Fruit fly (Drosophila melanogaster) whole organism, prepupa: Measurements from ENCODE around the gene CG34462.

ENCODE experiments used
- Blimp-1 ChIP-seq: fragments of 200-800 bp; sonication (Bioruptor generic); optimal IDR thresholded peaks from 3 replicates; lab custom pipeline; 2017; ENCODE audit warnings: missing biosample characterization, missing genetic modification characterization, mild to moderate bottlenecking, moderate library complexity, missing genetic modification reagents
- CG10631 ChIP-seq: fragments of 200-800 bp; sonication (Bioruptor generic); optimal IDR thresholded peaks from 2 replicates; lab custom pipeline; 2016; ENCODE audit warnings: missing biosample characterization, missing genetic modification characterization
- CG10669 ChIP-seq: fragments of 200-800 bp; sonication (Bioruptor generic); optimal IDR thresholded peaks from 3 replicates; lab custom pipeline; 2018; ENCODE audit warnings: missing biosample characterization, mild to moderate bottlenecking, missing genetic modification characterization, moderate library complexity
- CG11294 ChIP-seq: fragments of 200-800 bp; sonication (Bioruptor generic); IDR thresholded peaks from 2 replicates; pipeline ENCODE4 v1.3.6; 2022; ENCODE audit warnings: missing biosample characterization, missing genetic modification characterization
- CG11762 ChIP-seq: fragments of 200-800 bp; sonication (Bioruptor generic); optimal IDR thresholded peaks from 3 replicates; lab custom pipeline; 2016; ENCODE audit warnings: missing biosample characterization, missing genetic modification characterization; ENCODE audit not compliant: insufficient read depth
- CG11902 ChIP-seq: fragments of 200-800 bp; sonication (Bioruptor generic); optimal IDR thresholded peaks from 3 replicates; lab custom pipeline; 2016; ENCODE audit warnings: missing biosample characterization, missing genetic modification characterization
- CG15336 ChIP-seq: fragments of 200-800 bp; sonication (Bioruptor generic); IDR thresholded peaks from 2 replicates; pipeline ENCODE4 v1.3.6; 2022; ENCODE audit warnings: missing biosample characterization, missing genetic modification characterization
- CG1621 ChIP-seq: fragments of 200-800 bp; sonication (Bioruptor generic); optimal IDR thresholded peaks from 3 replicates; lab custom pipeline; 2018; ENCODE audit warnings: missing biosample characterization, mild to moderate bottlenecking, missing genetic modification characterization
- CG16779 ChIP-seq: fragments of 200-800 bp; sonication (Bioruptor generic); optimal IDR thresholded peaks from 3 replicates; lab custom pipeline; 2017; ENCODE audit warnings: missing biosample characterization, mild to moderate bottlenecking, missing genetic modification characterization
- CG3032 ChIP-seq: fragments of 200-800 bp; optimal IDR thresholded peaks from 2 replicates; lab custom pipeline; 2019; ENCODE audit warnings: missing biosample characterization, mild to moderate bottlenecking, missing genetic modification characterization, moderate library complexity
- CG31627 ChIP-seq: fragments of 200-800 bp; sonication (Bioruptor generic); optimal IDR thresholded peaks from 3 replicates; lab custom pipeline; 2016; ENCODE audit warnings: missing biosample characterization, missing genetic modification characterization
- CG32006 ChIP-seq: fragments of 200-800 bp; sonication (Bioruptor generic); optimal IDR thresholded peaks from 3 replicates; lab custom pipeline; 2017; ENCODE audit warnings: missing biosample characterization, mild to moderate bottlenecking, missing genetic modification characterization
- CG34406 ChIP-seq: fragments of 200-800 bp; sonication (Bioruptor generic); optimal IDR thresholded peaks from 3 replicates; lab custom pipeline; 2016; ENCODE audit warnings: missing biosample characterization, missing genetic modification characterization
- CG3919 ChIP-seq: fragments of 200-800 bp; sonication (Bioruptor generic); optimal IDR thresholded peaks from 3 replicates; lab custom pipeline; 2016; ENCODE audit warnings: missing biosample characterization, missing genetic modification characterization
- CG6163 ChIP-seq: fragments of 200-800 bp; sonication (Bioruptor generic); IDR thresholded peaks from 3 replicates; pipeline ENCODE4 v1.3.6; 2022; ENCODE audit warnings: missing biosample characterization, missing genetic modification characterization
- CG6276 ChIP-seq: fragments of 200-800 bp; sonication (Bioruptor generic); optimal IDR thresholded peaks from 2 replicates; lab custom pipeline; 2017; ENCODE audit warnings: missing biosample characterization, mild to moderate bottlenecking, missing genetic modification characterization
- CG6792 ChIP-seq: fragments of 200-800 bp; sonication (Bioruptor generic); optimal IDR thresholded peaks from 3 replicates; lab custom pipeline; 2016; ENCODE audit warnings: missing biosample characterization, missing genetic modification characterization
- CG6808 ChIP-seq: fragments of 200-800 bp; sonication (Bioruptor generic); optimal IDR thresholded peaks from 3 replicates; lab custom pipeline; 2017; ENCODE audit warnings: missing biosample characterization, missing genetic modification characterization, mild to moderate bottlenecking, moderate library complexity, missing genetic modification reagents
- CG7368 ChIP-seq: fragments of 200-800 bp; sonication (Bioruptor generic); optimal IDR thresholded peaks from 3 replicates; lab custom pipeline; 2016; ENCODE audit warnings: missing biosample characterization, missing genetic modification characterization
- CG8119 ChIP-seq: fragments of 200-800 bp; sonication (Bioruptor generic); IDR thresholded peaks from 3 replicates; pipeline ENCODE4 v1.3.6; 2022; ENCODE audit warnings: missing biosample characterization, missing genetic modification characterization
- CG8319 ChIP-seq: fragments of 200-800 bp; sonication (Bioruptor generic); optimal IDR thresholded peaks from 3 replicates; lab custom pipeline; 2016; ENCODE audit warnings: missing biosample characterization, missing genetic modification characterization
- CG9139 ChIP-seq: fragments of 200-800 bp; sonication (Bioruptor generic); optimal IDR thresholded peaks from 3 replicates; lab custom pipeline; 2017; ENCODE audit warnings: missing biosample characterization, mild to moderate bottlenecking, missing genetic modification characterization
- Eip78C ChIP-seq: fragments of 200-800 bp; sonication (Bioruptor generic); peaks from one replicate; lab custom pipeline; 2016; ENCODE audit warnings: missing biosample characterization, missing genetic modification characterization
- Eip93F ChIP-seq: fragments of 200-800 bp; sonication (Bioruptor generic); optimal IDR thresholded peaks from 2 replicates; lab custom pipeline; 2016; ENCODE audit warnings: missing biosample characterization, mild to moderate bottlenecking, missing genetic modification characterization
- Ets21C ChIP-seq: fragments of 200-800 bp; sonication (Bioruptor generic); optimal IDR thresholded peaks from 3 replicates; lab custom pipeline; 2016; ENCODE audit warnings: missing biosample characterization, missing genetic modification characterization
- Ets96B ChIP-seq: fragments of 200-800 bp; optimal IDR thresholded peaks from 2 replicates; lab custom pipeline; 2019; ENCODE audit warnings: missing biosample characterization, mild to moderate bottlenecking, missing genetic modification characterization, moderate library complexity
- Hr39 ChIP-seq: fragments of 200-800 bp; sonication (Bioruptor generic); optimal IDR thresholded peaks from 2 replicates; lab custom pipeline; 2016; ENCODE audit warnings: missing biosample characterization, missing genetic modification characterization
- Hr4 ChIP-seq: fragments of 200-800 bp; sonication (Bioruptor generic); optimal IDR thresholded peaks from 3 replicates; lab custom pipeline; 2016; ENCODE audit warnings: missing biosample characterization, missing genetic modification characterization
- Lpt ChIP-seq: fragments of 200-800 bp; sonication (Bioruptor generic); optimal IDR thresholded peaks from 3 replicates; lab custom pipeline; 2016; ENCODE audit warnings: missing biosample characterization, missing genetic modification characterization
- OdsH ChIP-seq: fragments of 200-800 bp; sonication (Bioruptor generic); optimal IDR thresholded peaks from 3 replicates; lab custom pipeline; 2016; ENCODE audit warnings: missing biosample characterization, missing genetic modification characterization
- Sox14 ChIP-seq: fragments of 200-800 bp; sonication (Bioruptor generic); optimal IDR thresholded peaks from 3 replicates; lab custom pipeline; 2016; ENCODE audit warnings: missing biosample characterization, missing genetic modification characterization
- Sox15 ChIP-seq: fragments of 200-800 bp; sonication (Bioruptor generic); optimal IDR thresholded peaks from 3 replicates; lab custom pipeline; 2016; ENCODE audit warnings: missing biosample characterization, missing genetic modification characterization
- achi ChIP-seq: fragments of 200-800 bp; sonication (Bioruptor generic); optimal IDR thresholded peaks from 3 replicates; lab custom pipeline; 2016; ENCODE audit warnings: missing biosample characterization, missing genetic modification characterization
- acj6 ChIP-seq: fragments of 200-800 bp; sonication (Bioruptor generic); optimal IDR thresholded peaks from 3 replicates; lab custom pipeline; 2016; ENCODE audit warnings: missing biosample characterization, missing genetic modification characterization
- cyc ChIP-seq: fragments of 200-800 bp; sonication (Bioruptor generic); optimal IDR thresholded peaks from 3 replicates; lab custom pipeline; 2016; ENCODE audit warnings: missing biosample characterization, missing genetic modification characterization
- dac ChIP-seq: fragments of 200-800 bp; sonication (Bioruptor generic); optimal IDR thresholded peaks from 2 replicates; lab custom pipeline; 2017; ENCODE audit warnings: missing biosample characterization, mild to moderate bottlenecking, missing genetic modification characterization
- dsx ChIP-seq: fragments of 200-800 bp; optimal IDR thresholded peaks from 3 replicates; lab custom pipeline; 2019; ENCODE audit warnings: missing biosample characterization, mild to moderate bottlenecking, missing genetic modification characterization, moderate library complexity; ENCODE audit not compliant: poor library complexity, severe bottlenecking
- eg ChIP-seq: fragments of 200-800 bp; sonication (Bioruptor generic); IDR thresholded peaks from 3 replicates; pipeline ENCODE4 v1.3.6; 2022; ENCODE audit warnings: missing biosample characterization, missing genetic modification characterization
- esn ChIP-seq: fragments of 200-800 bp; sonication (Bioruptor generic); optimal IDR thresholded peaks from 2 replicates; lab custom pipeline; 2016; ENCODE audit warnings: missing biosample characterization, mild to moderate bottlenecking, missing genetic modification characterization, moderate library complexity
- fd59A ChIP-seq: fragments of 200-800 bp; sonication (Bioruptor generic); optimal IDR thresholded peaks from 2 replicates; lab custom pipeline; 2017; ENCODE audit warnings: missing biosample characterization, mild to moderate bottlenecking, missing genetic modification characterization, missing genetic modification reagents
- fd85E ChIP-seq: fragments of 200-800 bp; sonication (Bioruptor generic); optimal IDR thresholded peaks from 3 replicates; lab custom pipeline; 2016; ENCODE audit warnings: missing biosample characterization, missing genetic modification characterization
- lz ChIP-seq: fragments of 200-800 bp; sonication (Bioruptor generic); optimal IDR thresholded peaks from 3 replicates; lab custom pipeline; 2016; ENCODE audit warnings: missing biosample characterization, missing genetic modification characterization
- net ChIP-seq: fragments of 200-800 bp; sonication (Bioruptor generic); optimal IDR thresholded peaks from 3 replicates; lab custom pipeline; 2016; ENCODE audit warnings: missing biosample characterization, missing genetic modification characterization
- pdm3 ChIP-seq: fragments of 200-800 bp; sonication (Bioruptor generic); optimal IDR thresholded peaks from 3 replicates; lab custom pipeline; 2016; ENCODE audit warnings: missing biosample characterization, missing genetic modification characterization
- salr ChIP-seq, 2 experiments: fragments of 200-800 bp; sonication (Bioruptor generic); optimal IDR thresholded peaks; 3 replicates each; lab custom pipeline; 2016 to 2018; ENCODE audit warnings: missing biosample characterization in 2 of 2, missing genetic modification characterization in 2 of 2, mild to moderate bottlenecking in 1 of 2
- spab ChIP-seq: fragments of 200-800 bp; sonication (Bioruptor generic); optimal IDR thresholded peaks from 2 replicates; lab custom pipeline; 2017; ENCODE audit warnings: missing biosample characterization, mild to moderate bottlenecking, missing genetic modification characterization, missing genetic modification reagents
- ss ChIP-seq, 2 experiments: fragments of 200-800 bp; sonication (Bioruptor generic); optimal IDR thresholded peaks; 2 replicates in 1 of 2; 3 replicates in 1 of 2; lab custom pipeline; 2017 to 2018; ENCODE audit warnings: mild to moderate bottlenecking in 2 of 2, missing biosample characterization in 2 of 2, missing genetic modification characterization in 2 of 2, moderate library complexity in 1 of 2
- svp ChIP-seq: fragments of 200-800 bp; sonication (Bioruptor generic); peaks from one replicate; lab custom pipeline; 2016; ENCODE audit warnings: missing biosample characterization, missing genetic modification characterization
- topi ChIP-seq: fragments of 200-800 bp; sonication (Bioruptor generic); optimal IDR thresholded peaks from 3 replicates; lab custom pipeline; 2016; ENCODE audit warnings: missing biosample characterization, missing genetic modification characterization

The CG34462 gene

dm6 chr3L:8360063-8360642, 31.8 kb downstream of the CG34462 start:
- TF ChIP-seq CG31627 (GFP tag; lab: Kevin White, UChicago) (no peak), lz (GFP tag; lab: Kevin White, UChicago) (no peak), CG10631 (GFP tag; lab: Kevin White, UChicago) (no peak), CG11762 (GFP tag; lab: Kevin White, UChicago) (no peak), CG32006 (GFP tag; lab: Kevin White, UChicago) (peak; percentile 44), CG3032 (peak; percentile 25), Eip93F (GFP tag; lab: Kevin White, UChicago) (peak; percentile 44), esn (GFP tag; lab: Kevin White, UChicago) (no peak), CG6276 (GFP tag; lab: Kevin White, UChicago) (peak; percentile 84), CG34406 (GFP tag; lab: Kevin White, UChicago) (no peak), CG6163 (peak; percentile 33; the same call in 2 of the 3 replicates), CG6808 (peak; percentile 78), Sox15 (GFP tag; lab: Kevin White, UChicago) (no peak), net (GFP tag; lab: Kevin White, UChicago) (no peak), CG3919 (GFP tag; lab: Kevin White, UChicago) (no peak), OdsH (GFP tag; lab: Kevin White, UChicago) (no peak), CG1621 (tag; lab: Kevin White, UChicago) (peak; percentile 48), svp (no peak), CG11902 (GFP tag; lab: Kevin White, UChicago) (no peak), Ets21C (GFP tag; lab: Kevin White, UChicago) (no peak), CG6792 (GFP tag; lab: Kevin White, UChicago) (no peak), dac (GFP tag; lab: Kevin White, UChicago) (no peak), fd59A (GFP tag; lab: Kevin White, UChicago) (peak; percentile 10), CG11294 (GFP tag; lab: Robert Waterston, UW) (peak; percentile 8; the same call in 1 of the 2 replicates), Hr4 (GFP tag; lab: Kevin White, UChicago) (no peak), CG7368 (GFP tag; lab: Kevin White, UChicago) (peak; percentile 19), spab (GFP tag; lab: Kevin White, UChicago) (peak; percentile 66), ss (GFP tag; optimal IDR thresholded peaks at IDR 0.05; lab: Kevin White, UChicago) (peak; percentile 78 to 89), CG8119 (GFP tag; lab: Robert Waterston, UW) (peak; percentile 61; the same call in 2 of the 3 replicates), achi (GFP tag; lab: Kevin White, UChicago) (no peak), Ets96B (peak; percentile 47), acj6 (GFP tag; lab: Kevin White, UChicago) (no peak), CG10669 (GFP tag; lab: Kevin White, UChicago) (peak; percentile 59), pdm3 (no peak), eg (GFP tag; lab: Robert Waterston, UW) (peak; percentile 55; the same call in 2 of the 3 replicates), CG9139 (GFP tag; lab: Kevin White, UChicago) (peak; percentile 67), CG15336 (GFP tag; lab: Robert Waterston, UW) (no peak), Eip78C (GFP tag; lab: Kevin White, UChicago) (no peak), Blimp-1 (GFP tag; lab: Kevin White, UChicago) (no peak), Lpt (GFP tag; lab: Kevin White, UChicago) (peak; percentile 26), cyc (GFP tag; lab: Kevin White, UChicago) (no peak), salr (GFP tag; optimal IDR thresholded peaks at IDR 0.05; lab: Kevin White, UChicago) (peak; percentile 39 to 51), topi (GFP tag; lab: Kevin White, UChicago) (no peak), CG8319 (GFP tag; lab: Kevin White, UChicago) (no peak), fd85E (GFP tag; lab: Kevin White, UChicago) (no peak), Sox14 (GFP tag; lab: Kevin White, UChicago) (no peak), dsx (GFP tag; lab: Kevin White, UChicago) (peak; percentile 20), CG16779 (tag; lab: Kevin White, UChicago) (peak; percentile 6), Hr39 (no peak)
- TF ChIP-seq, all 60 proteins: peak for 21
